Fruit fly (Drosophila melanogaster): Measurements from ENCODE around the gene Zif.

- peak; percentile 11 for TF ChIP-seq bab1 (GFP tag; optimal IDR thresholded peaks at IDR 0.05)
- TF ChIP-seq CG12768 (GFP tag; optimal IDR thresholded peaks at IDR 0.05) = no peak
- TF ChIP-seq cic (GFP tag; optimal IDR thresholded peaks at IDR 0.05) = no peak
Measured at dm6 chr3R:6429706-6430105, 27.2 kb upstream of the Zif start.
